Fruit fly (Drosophila melanogaster) whole organism, pupa: ENCODE results near the gene MESR6.

Experiments
- CG10348 ChIP-seq: fragments of 200-800 bp; sonication (Bioruptor generic); IDR thresholded peaks from 2 replicates; pipeline ENCODE4 v1.3.6; 2022; ENCODE audit warnings: missing biosample characterization, missing genetic modification characterization
- CG12605 ChIP-seq: fragments of 200-800 bp; sonication (Bioruptor generic); IDR thresholded peaks from 2 replicates; pipeline ENCODE4 v1.3.6; 2022; ENCODE audit warnings: missing biosample characterization, missing genetic modification characterization
- CG13204 ChIP-seq: fragments of 200-800 bp; sonication (Bioruptor generic); optimal IDR thresholded peaks from 2 replicates; lab custom pipeline; 2018; ENCODE audit warnings: missing biosample characterization, mild to moderate bottlenecking, missing genetic modification characterization, moderate library complexity
- CG14655 ChIP-seq: fragments of 200-800 bp; sonication (Bioruptor generic); optimal IDR thresholded peaks from 3 replicates; lab custom pipeline; 2017; ENCODE audit warnings: mild to moderate bottlenecking, missing biosample characterization, missing genetic modification reagents, missing genetic modification characterization
- CG15710 ChIP-seq: fragments of 200-800 bp; sonication (Bioruptor generic); optimal IDR thresholded peaks from 2 replicates; lab custom pipeline; 2018; ENCODE audit warnings: missing biosample characterization, mild to moderate bottlenecking, missing genetic modification characterization, moderate library complexity
- CG17806 ChIP-seq: fragments of 200-800 bp; sonication (Bioruptor generic); optimal IDR thresholded peaks from 2 replicates; lab custom pipeline; 2018; ENCODE audit warnings: missing biosample characterization, mild to moderate bottlenecking, missing genetic modification characterization, moderate library complexity
- CG32121 ChIP-seq: fragments of 200-800 bp; sonication (Bioruptor generic); IDR thresholded peaks from 2 replicates; pipeline ENCODE4 v1.3.6; 2022; ENCODE audit warnings: missing biosample characterization, missing genetic modification characterization
- CG34367 ChIP-seq: fragments of 200-800 bp; sonication (Bioruptor generic); optimal IDR thresholded peaks from 2 replicates; lab custom pipeline; 2018; ENCODE audit warnings: missing biosample characterization, mild to moderate bottlenecking, missing genetic modification characterization
- CG4496 ChIP-seq: fragments of 200-800 bp; sonication (Bioruptor generic); IDR thresholded peaks from 3 replicates; pipeline ENCODE4 v1.3.6; 2022; ENCODE audit warnings: missing biosample characterization, missing genetic modification characterization
- CG8159 ChIP-seq: fragments of 200-800 bp; sonication (Bioruptor generic); optimal IDR thresholded peaks from 3 replicates; lab custom pipeline; 2018; ENCODE audit warnings: missing biosample characterization, mild to moderate bottlenecking, missing genetic modification characterization, moderate library complexity
- CG8301 ChIP-seq: fragments of 200-800 bp; sonication (Bioruptor generic); optimal IDR thresholded peaks from 2 replicates; lab custom pipeline; 2018; ENCODE audit warnings: missing biosample characterization, mild to moderate bottlenecking, missing genetic modification characterization
- CG9948 ChIP-seq: fragments of 200-800 bp; sonication (Bioruptor generic); optimal IDR thresholded peaks from 2 replicates; lab custom pipeline; 2018; ENCODE audit warnings: missing biosample characterization, mild to moderate bottlenecking, missing genetic modification characterization, moderate library complexity
- D1 ChIP-seq: fragments of 200-800 bp; sonication (Bioruptor generic); optimal IDR thresholded peaks from 2 replicates; lab custom pipeline; 2018; ENCODE audit warnings: missing biosample characterization, mild to moderate bottlenecking, missing genetic modification characterization, moderate library complexity
- EcR ChIP-seq: fragments of 200-800 bp; sonication (Bioruptor generic); optimal IDR thresholded peaks from 3 replicates; lab custom pipeline; 2019; ENCODE audit warnings: missing biosample characterization, missing genetic modification characterization, mild to moderate bottlenecking, moderate library complexity, missing genetic modification reagents
- Ets98B ChIP-seq: fragments of 200-800 bp; sonication (Bioruptor generic); IDR thresholded peaks from 2 replicates; pipeline ENCODE4 v1.3.6; 2022; ENCODE audit warnings: missing biosample characterization, missing genetic modification characterization
- Pif1A ChIP-seq: fragments of 200-800 bp; sonication (Bioruptor generic); optimal IDR thresholded peaks from 3 replicates; lab custom pipeline; 2016; ENCODE audit warnings: missing biosample characterization, missing genetic modification characterization
- Pif1B ChIP-seq: fragments of 200-800 bp; sonication (Bioruptor generic); optimal IDR thresholded peaks from 3 replicates; lab custom pipeline; 2016; ENCODE audit warnings: missing biosample characterization, missing genetic modification characterization
- Snoo ChIP-seq: fragments of 200-800 bp; sonication (Bioruptor generic); optimal IDR thresholded peaks from 3 replicates; lab custom pipeline; 2017; ENCODE audit warnings: missing biosample characterization, mild to moderate bottlenecking, missing genetic modification characterization, inconsistent platforms
- fd96Ca ChIP-seq: fragments of 200-800 bp; sonication (Bioruptor generic); IDR thresholded peaks from 3 replicates; pipeline ENCODE4 v1.3.6; 2022; ENCODE audit warnings: missing biosample characterization, missing genetic modification characterization
- gl ChIP-seq: fragments of 200-800 bp; sonication (Bioruptor generic); optimal IDR thresholded peaks from 2 replicates; lab custom pipeline; 2018; ENCODE audit warnings: missing biosample characterization, mild to moderate bottlenecking, missing genetic modification characterization
- rn ChIP-seq: fragments of 200-800 bp; sonication (Bioruptor generic); IDR thresholded peaks from 2 replicates; pipeline ENCODE4 v1.3.6; 2022; ENCODE audit warnings: missing biosample characterization, missing genetic modification characterization

Gene MESR6

dm6 chr3L:19080926-19081700 is 11.4 kb upstream of the MESR6 start:
- TF ChIP-seq CG12605 (GFP tag; lab: Robert Waterston, UW), result no peak; the same call in 1 of the 2 replicates
- TF ChIP-seq CG14655 (GFP tag; lab: Kevin White, UChicago), result peak; percentile 35
- 0 out of 3 replicates have a peak, but pooled peaks have one; percentile 10 for TF ChIP-seq fd96Ca (GFP tag; lab: Robert Waterston, UW)
- TF ChIP-seq CG13204, result peak; percentile 42
- TF ChIP-seq CG9948 (tag; lab: Kevin White, UChicago), result no peak
- TF ChIP-seq EcR, result peak; percentile 98
- TF ChIP-seq D1 (tag; lab: Kevin White, UChicago), result no peak
- peak; percentile 47 for TF ChIP-seq CG8159
- TF ChIP-seq, all 21 proteins: peak for 5

dm6 chr3L:19083126-19083525 is 9.3 kb upstream of the MESR6 start:
- TF ChIP-seq Pif1A (GFP tag; lab: Kevin White, UChicago) (no peak), CG8301 (tag; lab: Kevin White, UChicago) (no peak), fd96Ca (GFP tag; lab: Robert Waterston, UW) (no peak), EcR (no peak)

dm6 chr3L:19085688-19086363 is 6.6 kb upstream of the MESR6 start:
- TF ChIP-seq D1 (tag; lab: Kevin White, UChicago) (peak; percentile 36), CG8159 (no peak), CG4496 (GFP tag; lab: Robert Waterston, UW) (peak; percentile 6; the same call in 1 of the 3 replicates), CG32121 (peak; percentile 42), CG34367 (tag; lab: Kevin White, UChicago) (no peak), CG13204 (peak; percentile 39), EcR (no peak), fd96Ca (GFP tag; lab: Robert Waterston, UW) (0 out of 3 replicates have a peak, but pooled peaks have one; percentile 16), CG14655 (GFP tag; lab: Kevin White, UChicago) (no peak), Pif1A (GFP tag; lab: Kevin White, UChicago) (no peak), rn (GFP tag; lab: Robert Waterston, UW) (no peak)

- TF ChIP-seq EcR, result peak; percentile 92
- TF ChIP-seq Pif1B (GFP tag; lab: Kevin White, UChicago), result peak; percentile 83
- TF ChIP-seq CG14655 (GFP tag; lab: Kevin White, UChicago), result peak; percentile 93
- peak; percentile 87 for TF ChIP-seq Ets98B (GFP tag; lab: Robert Waterston, UW)
- TF ChIP-seq rn (GFP tag; lab: Robert Waterston, UW), result peak; percentile 81
- TF ChIP-seq CG13204, result peak; percentile 75
- TF ChIP-seq CG15710, result peak; percentile 91
- TF ChIP-seq Pif1A (GFP tag; lab: Kevin White, UChicago), result peak; percentile 75
- TF ChIP-seq gl (tag; lab: Kevin White, UChicago), result peak; percentile 68
- peak; percentile 90 for TF ChIP-seq CG8301 (tag; lab: Kevin White, UChicago)
- TF ChIP-seq CG32121, result peak; percentile 95
- TF ChIP-seq CG10348 (GFP tag; lab: Robert Waterston, UW), result peak; percentile 73; the same call in 1 of the 2 replicates
- peak; percentile 82 for TF ChIP-seq Snoo (tag; lab: Kevin White, UChicago)
- peak; percentile 88 for TF ChIP-seq CG9948 (tag; lab: Kevin White, UChicago)
- peak; percentile 87 for TF ChIP-seq CG17806 (tag; lab: Kevin White, UChicago)
- TF ChIP-seq CG12605 (GFP tag; lab: Robert Waterston, UW), result peak; percentile 85
- peak; percentile 89 for TF ChIP-seq fd96Ca (GFP tag; lab: Robert Waterston, UW)
- peak; percentile 76 for TF ChIP-seq CG34367 (tag; lab: Kevin White, UChicago)
- peak; percentile 93 for TF ChIP-seq CG8159
- TF ChIP-seq D1 (tag; lab: Kevin White, UChicago), result peak; percentile 79
- peak; percentile 93 for TF ChIP-seq CG4496 (GFP tag; lab: Robert Waterston, UW)
Measured at dm6 chr3L:19086364-19087200, 5.9 kb upstream of the MESR6 start, which contains the start of gene Mkp3. Gene Mkp3 (minus strand): TSS chr3L:19086426.

dm6 chr3L:19087369-19088275 is 4.8 kb upstream of the MESR6 start:
- TF ChIP-seq CG14655 (GFP tag; lab: Kevin White, UChicago), result peak; percentile 28
- TF ChIP-seq Snoo (tag; lab: Kevin White, UChicago), result peak; percentile 28
- TF ChIP-seq CG9948 (tag; lab: Kevin White, UChicago), result peak; percentile 48
- no peak for TF ChIP-seq EcR
- peak; percentile 60; the same call in 1 of the 3 replicates for TF ChIP-seq CG4496 (GFP tag; lab: Robert Waterston, UW)
- TF ChIP-seq CG17806 (tag; lab: Kevin White, UChicago), result peak; percentile 42
- TF ChIP-seq CG8159, result peak; percentile 64
- TF ChIP-seq CG15710, result peak; percentile 37
- no peak for TF ChIP-seq CG8301 (tag; lab: Kevin White, UChicago)
- TF ChIP-seq CG13204, result peak; percentile 45
